Worm (Caenorhabditis elegans) whole organism, L4 larva: ENCODE data around the gene F40G12.10.

Source experiments
- D1046.2 ChIP-seq: fragments of 200-800 bp; sonication (Bioruptor generic); IDR thresholded peaks from 2 replicates; pipeline ENCODE4 v1.3.6; 2022; ENCODE audit warnings: missing genetic modification characterization, missing compliant biosample characterization
- F26F4.8 ChIP-seq: fragments of 200-800 bp; sonication (Bioruptor generic); conservative IDR thresholded peaks from 2 replicates; pipeline ENCODE4 v1.3.6; 2022; ENCODE audit warnings: missing genetic modification characterization, missing compliant biosample characterization
- F37D6.2 ChIP-seq: sonication (generic microtip); optimal IDR thresholded peaks from 2 replicates; lab custom pipeline; 2016; ENCODE audit warnings: mild to moderate bottlenecking, missing genetic modification characterization, missing compliant biosample characterization
- R02D3.7 ChIP-seq: fragments of 150-350 bp; sonication (generic microtip); optimal IDR thresholded peaks from 3 replicates; lab custom pipeline; 2014; ENCODE audit warnings: missing biosample characterization, missing genetic modification characterization
- Y105C5A.15 ChIP-seq: fragments of 200-800 bp; sonication (Bioruptor generic); IDR thresholded peaks from 2 replicates; pipeline ENCODE4 v1.3.6; 2022; ENCODE audit warnings: missing genetic modification characterization, missing compliant biosample characterization
- Y48G9A.11 ChIP-seq: fragments of 200-800 bp; sonication (Bioruptor generic); IDR thresholded peaks from 2 replicates; pipeline ENCODE4 v1.3.6; 2022; ENCODE audit warnings: missing genetic modification reagents, missing genetic modification characterization, missing compliant biosample characterization
- Y75B8A.6 ChIP-seq: fragments of 200-800 bp; sonication (Bioruptor generic); IDR thresholded peaks from 2 replicates; pipeline ENCODE4 v1.3.6; 2022; ENCODE audit warnings: missing genetic modification reagents, missing genetic modification characterization, missing compliant biosample characterization
- aha-1 ChIP-seq: fragments of 150-350 bp; peaks from one replicate; lab custom pipeline; 2014; ENCODE audit warnings: missing biosample characterization, missing genetic modification characterization
- aly-2 ChIP-seq: sonication (generic microtip); optimal IDR thresholded peaks from 2 replicates; lab custom pipeline; 2018; ENCODE audit warnings: missing biosample characterization, missing genetic modification characterization
- ama-1 ChIP-seq: fragments of 150-350 bp; optimal IDR thresholded peaks from 2 replicates; lab custom pipeline; 2014; ENCODE audit warnings: inconsistent platforms, mixed read lengths
- attf-4 ChIP-seq: sonication (generic microtip); optimal IDR thresholded peaks from 3 replicates; lab custom pipeline; 2017; ENCODE audit warnings: missing biosample characterization, missing genetic modification characterization
- ceh-28 ChIP-seq: fragments of 150-350 bp; optimal IDR thresholded peaks from 2 replicates; lab custom pipeline; 2014; ENCODE audit warnings: missing biosample characterization, missing genetic modification reagents, missing genetic modification characterization
- ceh-32 ChIP-seq: sonication (generic microtip); optimal IDR thresholded peaks from 2 replicates; lab custom pipeline; 2016; ENCODE audit warnings: mild to moderate bottlenecking, missing genetic modification characterization, missing compliant biosample characterization; ENCODE audit not compliant: poor library complexity
- ceh-62 ChIP-seq: sonication (generic microtip); optimal IDR thresholded peaks from 2 replicates; lab custom pipeline; 2017; ENCODE audit warnings: missing biosample characterization, missing genetic modification characterization
- ceh-82 ChIP-seq: sonication (generic microtip); optimal IDR thresholded peaks from 2 replicates; lab custom pipeline; 2017; ENCODE audit warnings: missing biosample characterization, missing genetic modification characterization
- daf-16 ChIP-seq, 3 experiments: sonication (generic microtip); optimal IDR thresholded peaks; 2 replicates each; lab custom pipeline; 2016 to 2017; ENCODE audit warnings: missing genetic modification characterization in 3 of 3, missing genetic modification reagents in 3 of 3, mild to moderate bottlenecking in 2 of 3, missing compliant biosample characterization in 2 of 3, missing biosample characterization in 1 of 3, moderate library complexity in 1 of 3
- daf-19 ChIP-seq: fragments of 200-800 bp; sonication (Bioruptor generic); conservative IDR thresholded peaks from 2 replicates; pipeline ENCODE4 v1.3.6; 2022; ENCODE audit warnings: missing genetic modification characterization, missing compliant biosample characterization
- dmd-8 ChIP-seq: fragments of 200-800 bp; sonication (Bioruptor generic); IDR thresholded peaks from 2 replicates; pipeline ENCODE4 v1.3.6; 2022; ENCODE audit warnings: missing genetic modification characterization, missing compliant biosample characterization
- dmd-9 ChIP-seq: fragments of 200-800 bp; sonication (Bioruptor generic); IDR thresholded peaks from 2 replicates; pipeline ENCODE4 v1.3.6; 2022; ENCODE audit warnings: missing genetic modification reagents, missing genetic modification characterization, missing compliant biosample characterization
- dpl-1 ChIP-seq: fragments of 150-350 bp; optimal IDR thresholded peaks from 2 replicates; lab custom pipeline; 2014; ENCODE audit warnings: missing biosample characterization, missing genetic modification reagents, missing genetic modification characterization
- duxl-1 ChIP-seq: sonication (generic microtip); optimal IDR thresholded peaks from 2 replicates; lab custom pipeline; 2016; ENCODE audit warnings: mild to moderate bottlenecking, missing genetic modification characterization, moderate library complexity, missing compliant biosample characterization; ENCODE audit not compliant: poor library complexity
- egl-43 ChIP-seq: fragments of 200-800 bp; sonication (Bioruptor generic); IDR thresholded peaks from 2 replicates; pipeline ENCODE4 v1.3.6; 2022; ENCODE audit warnings: missing genetic modification reagents, missing genetic modification characterization, missing compliant biosample characterization
- hif-1 ChIP-seq, 2 experiments: sonication (generic microtip); optimal IDR thresholded peaks; 2 replicates each; lab custom pipeline; 2016 to 2017; ENCODE audit warnings: missing compliant biosample characterization in 2 of 2, missing genetic modification characterization in 2 of 2, missing genetic modification reagents in 2 of 2, missing genotype in 2 of 2, mild to moderate bottlenecking in 1 of 2
- hlh-30 ChIP-seq: sonication (generic microtip); optimal IDR thresholded peaks from 2 replicates; lab custom pipeline; 2017; ENCODE audit warnings: antibody characterized with exemption, mild to moderate bottlenecking, missing genetic modification characterization, missing compliant biosample characterization; ENCODE audit not compliant: insufficient read depth
- lim-7 ChIP-seq: fragments of 200-800 bp; sonication (Bioruptor generic); IDR thresholded peaks from 2 replicates; pipeline ENCODE4 v1.3.6; 2022; ENCODE audit warnings: missing genetic modification characterization, missing compliant biosample characterization
- lin-13 ChIP-seq: fragments of 150-350 bp; optimal IDR thresholded peaks from 2 replicates; lab custom pipeline; 2014; ENCODE audit warnings: missing biosample characterization, missing genetic modification reagents, missing genetic modification characterization
- lin-15B ChIP-seq: fragments of 150-350 bp; sonication (generic microtip); optimal IDR thresholded peaks from 3 replicates; lab custom pipeline; 2014; ENCODE audit warnings: missing biosample characterization, missing genetic modification characterization
- lin-29 ChIP-seq: fragments of 200-800 bp; sonication (Bioruptor generic); IDR thresholded peaks from 2 replicates; pipeline ENCODE4 v1.3.6; 2022; ENCODE audit warnings: missing genetic modification reagents, missing genetic modification characterization, missing compliant biosample characterization
- lsy-2 ChIP-seq, 2 experiments: fragments of 150-350 bp in 1 of 2; sonication (generic microtip) in 1 of 2; optimal IDR thresholded peaks; 2 replicates each; lab custom pipeline; 2014 to 2017; ENCODE audit warnings: missing biosample characterization in 2 of 2, missing genetic modification characterization in 2 of 2
- madf-9 ChIP-seq: fragments of 200-800 bp; sonication (Bioruptor generic); conservative IDR thresholded peaks from 2 replicates; pipeline ENCODE4 v1.3.6; 2022; ENCODE audit warnings: missing genetic modification reagents, missing genetic modification characterization, missing compliant biosample characterization
- mep-1 ChIP-seq: fragments of 150-350 bp; sonication (generic microtip); optimal IDR thresholded peaks from 3 replicates; lab custom pipeline; 2014; ENCODE audit warnings: missing biosample characterization, missing genetic modification characterization
- mes-2 ChIP-seq: sonication (generic microtip); optimal IDR thresholded peaks from 2 replicates; lab custom pipeline; 2016; ENCODE audit warnings: missing genotype, mild to moderate bottlenecking, missing genetic modification characterization, missing compliant biosample characterization; ENCODE audit not compliant: poor library complexity, severe bottlenecking
- mxl-2 ChIP-seq: fragments of 200-800 bp; sonication (Bioruptor generic); conservative IDR thresholded peaks from 2 replicates; pipeline ENCODE4 v1.3.6; 2022; ENCODE audit warnings: missing genetic modification reagents, missing genetic modification characterization, missing compliant biosample characterization
- mxl-3 ChIP-seq: fragments of 200-800 bp; sonication (Bioruptor generic); optimal IDR thresholded peaks from 2 replicates; lab custom pipeline; 2018; ENCODE audit warnings: mild to moderate bottlenecking, missing genetic modification characterization, missing compliant biosample characterization
- nhr-102 ChIP-seq: sonication (generic microtip); optimal IDR thresholded peaks from 2 replicates; lab custom pipeline; 2016; ENCODE audit warnings: mild to moderate bottlenecking, missing genetic modification characterization, moderate library complexity, missing compliant biosample characterization
- nhr-11 ChIP-seq: fragments of 150-350 bp; optimal IDR thresholded peaks from 2 replicates; lab custom pipeline; 2014; ENCODE audit warnings: missing biosample characterization, missing genetic modification characterization
- nhr-25 ChIP-seq: sonication (generic microtip); optimal IDR thresholded peaks from 2 replicates; lab custom pipeline; 2017; ENCODE audit warnings: missing genetic modification characterization, mild to moderate bottlenecking, missing compliant biosample characterization, antibody characterized with exemption, moderate library complexity, borderline replicate concordance; ENCODE audit not compliant: insufficient read depth
- nhr-48 ChIP-seq: sonication (generic microtip); optimal IDR thresholded peaks from 2 replicates; lab custom pipeline; 2016; ENCODE audit warnings: mild to moderate bottlenecking, missing genetic modification characterization, missing compliant biosample characterization
- pha-4 ChIP-seq, 2 experiments: fragments of 150-350 bp in 1 of 2; fragments of 200-800 bp in 1 of 2; sonication (Bioruptor generic) in 1 of 2; IDR thresholded peaks in 1 of 2; optimal IDR thresholded peaks in 1 of 2; 2 replicates each; pipeline versions ENCODE4 v1.3.6 to Lab custom; 2014 to 2022; ENCODE audit warnings: missing genetic modification characterization in 2 of 2, missing genetic modification reagents in 2 of 2, missing biosample characterization in 1 of 2, missing compliant biosample characterization in 1 of 2
- pqm-1 ChIP-seq: sonication (generic microtip); optimal IDR thresholded peaks from 2 replicates; lab custom pipeline; 2017; ENCODE audit warnings: missing biosample characterization, missing genetic modification characterization
- sdz-12 ChIP-seq: fragments of 200-800 bp; sonication (Bioruptor generic); optimal IDR thresholded peaks from 2 replicates; lab custom pipeline; 2018; ENCODE audit warnings: mild to moderate bottlenecking, missing genetic modification characterization, missing compliant biosample characterization
- spr-1 ChIP-seq: sonication (generic microtip); optimal IDR thresholded peaks from 2 replicates; lab custom pipeline; 2016; ENCODE audit warnings: mild to moderate bottlenecking, missing genetic modification characterization, missing compliant biosample characterization
- spr-3 ChIP-seq: fragments of 200-800 bp; sonication (Bioruptor generic); optimal IDR thresholded peaks from 2 replicates; lab custom pipeline; 2018; ENCODE audit warnings: mild to moderate bottlenecking, missing genetic modification characterization, missing compliant biosample characterization
- tag-97 ChIP-seq: fragments of 200-800 bp; sonication (Bioruptor generic); IDR thresholded peaks from 2 replicates; pipeline ENCODE4 v1.3.6; 2022; ENCODE audit warnings: missing genetic modification characterization, missing compliant biosample characterization
- tra-1 ChIP-seq: fragments of 200-800 bp; sonication (Bioruptor generic); IDR thresholded peaks from 2 replicates; pipeline ENCODE4 v1.3.6; 2022; ENCODE audit warnings: missing genetic modification reagents, missing genetic modification characterization, missing compliant biosample characterization
- zag-1 ChIP-seq: fragments of 150-350 bp; optimal IDR thresholded peaks from 2 replicates; lab custom pipeline; 2014; ENCODE audit warnings: missing biosample characterization, missing genetic modification characterization
- zfp-2 ChIP-seq: sonication (generic microtip); optimal IDR thresholded peaks from 2 replicates; lab custom pipeline; 2016; ENCODE audit warnings: mild to moderate bottlenecking, missing genetic modification characterization, missing compliant biosample characterization
- zip-11 ChIP-seq: fragments of 200-800 bp; sonication (Bioruptor generic); IDR thresholded peaks from 2 replicates; pipeline ENCODE4 v1.3.6; 2022; ENCODE audit warnings: missing genetic modification characterization, missing compliant biosample characterization

The F40G12.10 gene

DNA sequence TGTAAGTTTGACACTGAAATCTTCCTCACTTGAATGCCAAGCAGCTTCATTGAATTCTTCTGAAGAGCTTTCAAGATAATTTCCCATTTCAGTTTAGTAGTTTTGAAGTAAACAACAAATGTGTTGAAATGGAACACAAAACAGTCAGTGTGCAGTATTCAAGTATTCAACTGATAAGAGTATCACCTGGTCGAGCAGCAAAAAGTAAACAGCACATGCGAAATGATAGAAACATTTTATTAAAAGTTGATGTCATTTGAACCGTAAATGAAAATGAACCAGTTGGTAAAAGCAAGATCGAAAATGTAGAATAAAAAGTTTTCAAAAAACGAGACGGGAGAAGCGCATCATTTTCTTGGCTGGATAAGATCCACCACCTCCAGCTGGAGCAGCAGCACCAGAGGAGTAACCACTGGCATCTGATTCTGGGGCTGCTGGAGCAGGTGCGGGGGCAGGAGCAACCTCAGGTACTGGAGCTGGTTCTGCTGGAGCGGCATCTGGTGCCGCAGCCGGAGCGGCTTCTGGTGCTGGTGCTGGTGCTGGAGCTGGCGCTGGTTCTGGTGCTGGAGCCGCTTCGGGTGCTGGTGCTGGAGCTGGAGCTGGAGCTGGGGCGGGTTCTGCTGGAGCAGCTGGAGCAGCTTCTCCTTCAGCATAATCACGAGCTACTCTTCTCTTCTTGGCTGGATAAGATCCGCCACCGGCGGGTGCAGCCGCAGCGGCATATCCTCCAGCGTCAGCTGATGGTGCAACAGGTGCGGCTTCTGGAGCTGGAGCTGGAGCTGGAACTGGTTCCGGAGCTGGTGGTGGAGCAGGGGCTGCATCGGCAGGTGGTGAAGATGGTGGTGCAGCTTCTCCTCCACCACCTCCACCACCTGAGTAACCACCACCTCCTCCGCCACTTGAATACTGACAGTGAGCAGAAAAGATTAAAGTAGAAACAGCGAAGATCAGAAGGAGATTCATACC is 41.4 kb downstream of the F40G12.10 start, which contains the start of the genes F47B8.4 and F47B8.18:
Gene F47B8.4 (minus strand): TSS at position 172 of the 966 bp plus-strand sequence.
Gene F47B8.18 (minus strand): TSS at position 963 of the 966 bp plus-strand sequence.
- no peak for TF ChIP-seq mep-1
- no peak for TF ChIP-seq duxl-1 (tag; lab: Kevin White, UChicago)
- TF ChIP-seq dmd-8 (GFP tag; lab: Robert Waterston, UW) = no peak
- TF ChIP-seq ama-1 (lab: Kevin White, UChicago) = no peak
- no peak for TF ChIP-seq Y48G9A.11 (GFP tag; lab: Robert Waterston, UW)
- TF ChIP-seq sdz-12 (GFP tag; lab: Kevin White, UChicago) = no peak
- TF ChIP-seq ceh-62 (tag; lab: Kevin White, UChicago) = no peak
- no peak for TF ChIP-seq lin-15B (tag; lab: Kevin White, UChicago)
- 0 out of 2 replicates have a peak, but pooled peaks have one; percentile 33 for TF ChIP-seq dmd-9
- no peak for TF ChIP-seq spr-3
- TF ChIP-seq tra-1 (GFP tag; lab: Robert Waterston, UW) = no peak
- TF ChIP-seq madf-9 (GFP tag; lab: Robert Waterston, UW) = no peak
- no peak for TF ChIP-seq lsy-2 (tag; optimal IDR thresholded peaks at IDR 0.05; lab: Kevin White, UChicago)
- no peak for TF ChIP-seq daf-16 (GFP tag; optimal IDR thresholded peaks at IDR 0.05; lab: Kevin White, UChicago)
- peak; percentile 99 for TF ChIP-seq daf-16 (tag; optimal IDR thresholded peaks at IDR 0.05; lab: Kevin White, UChicago)
- TF ChIP-seq pqm-1 (tag; lab: Kevin White, UChicago) = peak; percentile 83
- no peak for TF ChIP-seq lin-13 (GFP tag; lab: Kevin White, UChicago)
- no peak for TF ChIP-seq aly-2 (tag; lab: Kevin White, UChicago)
- TF ChIP-seq nhr-25 (tag; lab: Kevin White, UChicago) = no peak
- no peak for TF ChIP-seq spr-1 (tag; lab: Kevin White, UChicago)
- 0 out of 2 replicates have a peak, but pooled peaks have one; percentile 3 for TF ChIP-seq F26F4.8 (GFP tag; lab: Robert Waterston, UW)
- TF ChIP-seq mxl-3 = peak; percentile 13
- TF ChIP-seq lin-29 (GFP tag; lab: Robert Waterston, UW) = no peak
- TF ChIP-seq Y75B8A.6 (GFP tag; lab: Robert Waterston, UW) = no peak
- TF ChIP-seq Y105C5A.15 (GFP tag; lab: Robert Waterston, UW) = no peak
- no peak for TF ChIP-seq nhr-11 (tag; lab: Kevin White, UChicago)
- no peak for TF ChIP-seq nhr-102 (tag; lab: Kevin White, UChicago)
- no peak for TF ChIP-seq zfp-2 (tag; lab: Kevin White, UChicago)
- peak; percentile 76 for TF ChIP-seq aha-1 (tag; lab: Kevin White, UChicago)
- TF ChIP-seq mes-2 (tag; lab: Kevin White, UChicago) = no peak
- TF ChIP-seq F37D6.2 (tag; lab: Kevin White, UChicago) = no peak
- no peak for TF ChIP-seq D1046.2 (GFP tag; lab: Robert Waterston, UW)
- no peak for TF ChIP-seq zag-1 (tag; lab: Kevin White, UChicago)
- no peak for TF ChIP-seq ceh-28 (tag; lab: Kevin White, UChicago)
- no peak for TF ChIP-seq ceh-32 (tag; lab: Kevin White, UChicago)
- TF ChIP-seq hif-1 (tag; optimal IDR thresholded peaks at IDR 0.05; lab: Kevin White, UChicago) = no peak
- TF ChIP-seq ceh-82 = no peak
- no peak for TF ChIP-seq R02D3.7 (tag; lab: Kevin White, UChicago)
- TF ChIP-seq daf-19 (GFP tag; lab: Robert Waterston, UW) = no peak
- TF ChIP-seq pha-4 (GFP tag; IDR thresholded peaks at IDR 0.05; lab: Robert Waterston, UW) = peak; percentile 90; the same call in 1 of the 2 replicates
- no peak for TF ChIP-seq pha-4 (tag; optimal IDR thresholded peaks at IDR 0.05; lab: Kevin White, UChicago)
- no peak for TF ChIP-seq mxl-2 (GFP tag; lab: Robert Waterston, UW)
- no peak for TF ChIP-seq attf-4 (tag; lab: Kevin White, UChicago)
- TF ChIP-seq lim-7 (GFP tag; lab: Robert Waterston, UW) = peak; percentile 32; the same call in 1 of the 2 replicates
- no peak for TF ChIP-seq dpl-1 (GFP tag; lab: Kevin White, UChicago)
- no peak for TF ChIP-seq egl-43 (GFP tag; lab: Robert Waterston, UW)
- peak; percentile 45 for TF ChIP-seq hlh-30
- no peak for TF ChIP-seq zip-11 (GFP tag; lab: Robert Waterston, UW)
- no peak for TF ChIP-seq nhr-48 (tag; lab: Kevin White, UChicago)
- no peak for TF ChIP-seq tag-97 (GFP tag; lab: Robert Waterston, UW)
